Worm (Caenorhabditis elegans): ENCODE data around the gene F48G7.12.

The F48G7.12 gene

ce11 chrV:683858-684257 lies 37.8 kb upstream of the F48G7.12 start, which contains the start of gene F31F4.1:
F31F4.1 (plus strand) TSS chrV:684060.
- TF ChIP-seq fax-1 (tag; optimal IDR thresholded peaks at IDR 0.05), result no peak

ce11 chrV:682031-682430 lies 36.0 kb upstream of the F48G7.12 start, which contains the start of gene srx-23:
srx-23 (plus strand) TSS chrV:682331.
- TF ChIP-seq ceh-6 (GFP tag; optimal IDR thresholded peaks at IDR 0.05), result no peak
- no peak for TF ChIP-seq mec-3 (tag; optimal IDR thresholded peaks at IDR 0.05; ENCODE audit: borderline replicate concordance)
- no peak for TF ChIP-seq sdc-2 (tag; optimal IDR thresholded peaks at IDR 0.05)
- TF ChIP-seq madf-2 (tag; optimal IDR thresholded peaks at IDR 0.05), result no peak
- no peak for TF ChIP-seq ttx-3 (tag; optimal IDR thresholded peaks at IDR 0.05)

DNA sequence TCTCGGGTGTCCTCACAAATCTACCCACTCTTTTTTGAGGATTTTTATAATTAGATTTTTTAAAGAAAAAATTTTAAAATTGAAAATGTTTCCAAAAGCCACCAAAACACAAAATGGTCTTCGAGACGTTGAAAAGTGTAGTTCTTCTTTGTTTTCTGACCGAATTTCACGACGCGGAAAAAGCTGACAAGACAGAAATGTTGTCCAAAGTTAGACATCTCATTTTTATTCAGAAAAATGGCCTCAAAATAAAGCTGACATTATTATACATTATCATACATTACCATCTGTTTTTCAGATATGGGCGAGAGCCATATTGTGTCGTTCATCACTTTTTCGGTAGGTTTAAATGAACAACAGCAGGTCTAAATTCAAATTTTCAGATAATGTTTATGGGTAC lies 33.6 kb upstream of the F48G7.12 start, which contains the start of gene srx-22:
Gene srx-22, plus strand, starts transcription at position 301 of the 400 bp plus-strand sequence.
- TF ChIP-seq unc-3 (GFP tag; conservative IDR thresholded peaks at IDR 0.05) (no peak), unc-3 (tag; optimal IDR thresholded peaks at IDR 0.05) (no peak), syd-9 (tag; optimal IDR thresholded peaks at IDR 0.05) (no peak), unc-42 (tag; optimal IDR thresholded peaks at IDR 0.05) (no peak), dve-1 (tag; optimal IDR thresholded peaks at IDR 0.05) (no peak), gmeb-2 (tag; optimal IDR thresholded peaks at IDR 0.05) (no peak), ceh-18 (tag; optimal IDR thresholded peaks at IDR 0.05) (no peak), Y22D7AL.16 (tag; optimal IDR thresholded peaks at IDR 0.05) (no peak), nfya-1 (tag; optimal IDR thresholded peaks at IDR 0.05) (no peak), K02D7.2 (tag; optimal IDR thresholded peaks at IDR 0.05) (no peak), ceh-34 (tag; optimal IDR thresholded peaks at IDR 0.05) (no peak), fax-1 (tag; optimal IDR thresholded peaks at IDR 0.05) (no peak), ref-2 (tag; optimal IDR thresholded peaks at IDR 0.05) (no peak)

- no peak for TF ChIP-seq nhr-11 (tag; optimal IDR thresholded peaks at IDR 0.05)
- no peak for TF ChIP-seq ceh-48 (tag; optimal IDR thresholded peaks at IDR 0.05)
- no peak for TF ChIP-seq fax-1 (tag; optimal IDR thresholded peaks at IDR 0.05)
- TF ChIP-seq sox-2 (GFP tag; IDR thresholded peaks at IDR 0.05), result no peak
- TF ChIP-seq syd-9 (tag; optimal IDR thresholded peaks at IDR 0.05), result no peak
- TF ChIP-seq ahr-1 (tag; optimal IDR thresholded peaks at IDR 0.05), result no peak
- no peak for TF ChIP-seq zip-5 (tag; optimal IDR thresholded peaks at IDR 0.05)
- TF ChIP-seq dve-1 (tag; optimal IDR thresholded peaks at IDR 0.05), result no peak
- no peak for TF ChIP-seq gmeb-2 (tag; optimal IDR thresholded peaks at IDR 0.05)
- TF ChIP-seq T23F11.4 (GFP tag; optimal IDR thresholded peaks at IDR 0.05), result no peak
- TF ChIP-seq K09A11.1 (tag; optimal IDR thresholded peaks at IDR 0.05; ENCODE audit: insufficient read depth), result no peak
These were observed 30.6 kb upstream of the F48G7.12 start, which contains the start of the genes fbxa-72 and srx-21 for ce11 chrV:676550-677084. fbxa-72 (minus strand) TSS chrV:676753. srx-21 (plus strand) TSS chrV:677034.

DNA sequence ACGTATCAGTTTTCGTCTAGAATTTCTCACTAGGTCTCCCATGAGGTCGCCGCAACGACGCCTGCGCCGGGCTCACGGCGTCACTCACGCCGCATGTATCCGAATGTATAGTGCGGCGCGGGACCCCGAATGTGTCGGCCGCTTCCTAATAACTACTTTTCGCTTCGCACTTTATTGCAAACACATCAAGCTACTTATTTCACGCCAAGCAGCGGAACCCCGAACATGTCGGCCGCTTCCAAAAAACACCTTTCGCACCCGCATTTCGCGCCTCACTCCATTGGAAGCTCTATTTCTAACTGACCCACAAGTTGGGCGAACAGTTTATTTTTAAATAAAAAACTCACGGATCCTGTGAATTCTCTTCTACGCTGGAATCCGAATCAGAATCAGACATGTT lies 30.1 kb upstream of the F48G7.12 start:
- TF ChIP-seq hlh-6 (tag; optimal IDR thresholded peaks at IDR 0.05) (no peak), ttx-3 (tag; optimal IDR thresholded peaks at IDR 0.05) (no peak)

DNA sequence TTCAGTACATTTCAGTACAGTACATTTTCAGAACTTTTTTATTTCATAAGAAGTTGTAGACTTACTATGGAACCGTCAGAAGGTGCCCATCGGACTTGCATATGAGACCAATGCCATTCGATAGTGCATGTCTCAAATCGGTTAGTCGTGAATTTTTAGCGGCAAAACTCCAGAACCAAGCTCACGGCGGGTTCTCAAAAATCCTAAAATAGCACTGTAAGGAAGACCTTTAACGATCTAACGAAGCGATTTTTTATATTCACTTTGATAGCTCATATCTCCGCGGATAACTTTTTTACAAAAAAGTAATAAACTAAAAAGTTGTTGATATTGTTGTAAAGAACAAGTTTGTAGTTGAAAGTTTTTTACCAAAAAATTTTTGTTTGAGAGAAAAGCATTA lies 28.2 kb upstream of the F48G7.12 start, which contains the start of gene sru-25:
Gene sru-25, minus strand, starts transcription at position 101 of the 400 bp plus-strand sequence.
- TF ChIP-seq K09A11.1 (tag; optimal IDR thresholded peaks at IDR 0.05; ENCODE audit: insufficient read depth), result no peak
- no peak for TF ChIP-seq pqm-1 (tag; optimal IDR thresholded peaks at IDR 0.05)
- no peak for TF ChIP-seq fkh-6 (tag; optimal IDR thresholded peaks at IDR 0.05)
- TF ChIP-seq ceh-14 (tag; optimal IDR thresholded peaks at IDR 0.05), result no peak

- TF ChIP-seq C38D4.7 (GFP tag; optimal IDR thresholded peaks at IDR 0.05) (no peak), unc-3 (GFP tag; conservative IDR thresholded peaks at IDR 0.05) (no peak), unc-3 (tag; optimal IDR thresholded peaks at IDR 0.05) (no peak), unc-42 (tag; optimal IDR thresholded peaks at IDR 0.05) (no peak), pros-1 (tag; optimal IDR thresholded peaks at IDR 0.05) (no peak), pha-2 (tag; optimal IDR thresholded peaks at IDR 0.05) (no peak), unc-86 (tag; optimal IDR thresholded peaks at IDR 0.05) (no peak), unc-55 (GFP tag; optimal IDR thresholded peaks at IDR 0.05) (no peak), zip-5 (tag; optimal IDR thresholded peaks at IDR 0.05) (no peak), tbx-2 (tag; optimal IDR thresholded peaks at IDR 0.05) (no peak), che-1 (tag; optimal IDR thresholded peaks at IDR 0.05) (no peak), odd-2 (tag; optimal IDR thresholded peaks at IDR 0.05) (no peak), dmd-4 (tag; optimal IDR thresholded peaks at IDR 0.05; ENCODE audit: borderline replicate concordance) (no peak), dve-1 (tag; optimal IDR thresholded peaks at IDR 0.05) (no peak), rnt-1 (tag; optimal IDR thresholded peaks at IDR 0.05) (no peak), ets-4 (tag; optimal IDR thresholded peaks at IDR 0.05) (no peak)
These were observed 25.3 kb upstream of the F48G7.12 start, which contains the start of gene sru-24 for ce11 chrV:671342-671741. sru-24 (minus strand) TSS chrV:671442.
